Fruit fly (Drosophila melanogaster): Measurements from ENCODE around the gene PolE1.
A peak's percentile ranks its signal among the peaks of the same experiment; 100 is the strongest.

The PolE1 gene

dm6 chr3R:23346893-23347396 lies 983 bp upstream of the PolE1 start (continued):
- TF ChIP-seq seq (GFP tag; IDR thresholded peaks at IDR 0.05) (no peak), Hmr (GFP tag; optimal IDR thresholded peaks at IDR 0.05) (peak; percentile 46), psq (GFP tag; optimal IDR thresholded peaks at IDR 0.05) (no peak), h (optimal IDR thresholded peaks at IDR 0.05) (no peak), B-H1 (GFP tag; IDR thresholded peaks at IDR 0.05) (no peak; the same call in 2 of the 3 replicates), fd96Cb (tag; optimal IDR thresholded peaks at IDR 0.05) (peak; percentile 58), Nf-YA (GFP tag; IDR thresholded peaks at IDR 0.05) (no peak), CG3407 (GFP tag; optimal IDR thresholded peaks at IDR 0.05) (no peak), sens (GFP tag) (peak; percentile 83), trh (GFP tag; optimal IDR thresholded peaks at IDR 0.05) (no peak), CG4854 (GFP tag; optimal IDR thresholded peaks at IDR 0.05) (no peak), CG9437 (GFP tag; optimal IDR thresholded peaks at IDR 0.05) (peak; percentile 43), CG34376 (GFP tag; optimal IDR thresholded peaks at IDR 0.05) (no peak), CG10431 (GFP tag; optimal IDR thresholded peaks at IDR 0.05) (no peak), CG1602 (GFP tag; optimal IDR thresholded peaks at IDR 0.05) (peak; percentile 50), stwl (tag; optimal IDR thresholded peaks at IDR 0.05) (no peak), CG15514 (GFP tag; optimal IDR thresholded peaks at IDR 0.05) (no peak), CG14050 (GFP tag; IDR thresholded peaks at IDR 0.05) (no peak), peb (GFP tag; IDR thresholded peaks at IDR 0.05) (no peak), br (optimal IDR thresholded peaks at IDR 0.05) (no peak), ham (GFP tag; IDR thresholded peaks at IDR 0.05) (no peak), lmd (GFP tag; IDR thresholded peaks at IDR 0.05) (peak; percentile 50), CG10321 (GFP tag; IDR thresholded peaks at IDR 0.05) (no peak), pho (GFP tag; optimal IDR thresholded peaks at IDR 0.05) (no peak), CG31441 (GFP tag; IDR thresholded peaks at IDR 0.05) (peak; percentile 78), cato (GFP tag; optimal IDR thresholded peaks at IDR 0.05; ENCODE audit: borderline replicate concordance) (no peak), btn (GFP tag; optimal IDR thresholded peaks at IDR 0.05) (no peak), repo (GFP tag; optimal IDR thresholded peaks at IDR 0.05) (no peak), Optix (GFP tag; IDR thresholded peaks at IDR 0.05) (no peak; the same call in 2 of the 3 replicates), bsh (GFP tag; optimal IDR thresholded peaks at IDR 0.05) (peak in 1 of 2 experiments; percentile 51), chinmo (GFP tag; IDR thresholded peaks at IDR 0.05; ENCODE audit: partially characterized antibody) (no peak), CG2199 (GFP tag; IDR thresholded peaks at IDR 0.05) (peak; percentile 51; the same call in 1 of the 3 replicates), CG11695 (GFP tag; IDR thresholded peaks at IDR 0.05) (peak; percentile 61; the same call in 2 of the 3 replicates), z (GFP tag; IDR thresholded peaks at IDR 0.05) (no peak), sug (tag; optimal IDR thresholded peaks at IDR 0.05) (no peak), CkIIα-i1 (GFP tag; IDR thresholded peaks at IDR 0.05) (no peak), pnt (GFP tag; optimal IDR thresholded peaks at IDR 0.05) (no peak), CG42726 (GFP tag; IDR thresholded peaks at IDR 0.05; ENCODE audit: partially characterized antibody) (no peak), CG13123 (GFP tag; optimal IDR thresholded peaks at IDR 0.05) (no peak), Deaf1 (tag; optimal IDR thresholded peaks at IDR 0.05) (peak; percentile 5), CG1647 (GFP tag; optimal IDR thresholded peaks at IDR 0.05) (no peak), Ssrp (tag; optimal IDR thresholded peaks at IDR 0.05) (peak; percentile 59), tup (GFP tag; optimal IDR thresholded peaks at IDR 0.05) (no peak), CG1024 (GFP tag; IDR thresholded peaks at IDR 0.05) (0 out of 2 replicates have a peak, but pooled peaks have one; percentile 15), CG12104 (GFP tag; optimal IDR thresholded peaks at IDR 0.05) (peak; percentile 61), Bgb (GFP tag; IDR thresholded peaks at IDR 0.05; ENCODE audit: partially characterized antibody) (no peak), Ets65A (GFP tag) (no peak), da (GFP tag; optimal IDR thresholded peaks at IDR 0.05) (no peak), Fer3 (tag; optimal IDR thresholded peaks at IDR 0.05) (no peak), tap (tag; optimal IDR thresholded peaks at IDR 0.05) (peak; percentile 42), wdn (GFP tag; IDR thresholded peaks at IDR 0.05) (no peak), otp (GFP tag; IDR thresholded peaks at IDR 0.05) (peak; percentile 4; the same call in 1 of the 3 replicates), tio (GFP tag; optimal IDR thresholded peaks at IDR 0.05) (no peak)
